Worm (Caenorhabditis elegans): ENCODE data around the gene slrp-1.

The slrp-1 gene

ce11 chrV:13566967-13567366 is 1.3 kb downstream of the slrp-1 start (continued):
- 0 out of 2 replicates have a peak, but pooled peaks have one; percentile 9 for TF ChIP-seq D1046.2 (GFP tag; IDR thresholded peaks at IDR 0.05)
- no peak for TF ChIP-seq ceh-62 (tag; optimal IDR thresholded peaks at IDR 0.05)
- no peak for TF ChIP-seq zag-1 (tag; optimal IDR thresholded peaks at IDR 0.05)
- TF ChIP-seq ceh-28 (tag; optimal IDR thresholded peaks at IDR 0.05): no peak
- TF ChIP-seq mep-1 (tag; optimal IDR thresholded peaks at IDR 0.05): no peak
- peak; percentile 65 for TF ChIP-seq ama-1 (optimal IDR thresholded peaks at IDR 0.05)
- no peak for TF ChIP-seq ztf-11 (tag; optimal IDR thresholded peaks at IDR 0.05)
- no peak for TF ChIP-seq nhr-28 (tag; optimal IDR thresholded peaks at IDR 0.05)
- no peak for TF ChIP-seq nhr-76 (tag; optimal IDR thresholded peaks at IDR 0.05)
- no peak for TF ChIP-seq pha-4 (GFP tag; IDR thresholded peaks at IDR 0.05)
- no peak for TF ChIP-seq pha-4 (tag; optimal IDR thresholded peaks at IDR 0.05)
- TF ChIP-seq daf-12 (tag; optimal IDR thresholded peaks at IDR 0.05): no peak
- TF ChIP-seq spr-1 (tag; optimal IDR thresholded peaks at IDR 0.05): no peak
- no peak for TF ChIP-seq skn-1 (tag; optimal IDR thresholded peaks at IDR 0.05)
- TF ChIP-seq vab-7 (GFP tag; IDR thresholded peaks at IDR 0.05): no peak
- no peak for TF ChIP-seq lin-39 (tag; optimal IDR thresholded peaks at IDR 0.05)
- peak; percentile 69 for TF ChIP-seq lin-38 (GFP tag; IDR thresholded peaks at IDR 0.05)
- no peak for TF ChIP-seq zfp-2 (tag; optimal IDR thresholded peaks at IDR 0.05)
- no peak for TF ChIP-seq unc-130 (GFP tag; optimal IDR thresholded peaks at IDR 0.05)
- no peak for TF ChIP-seq dmd-9 (GFP tag; IDR thresholded peaks at IDR 0.05)
- TF ChIP-seq nhr-48 (tag; optimal IDR thresholded peaks at IDR 0.05): peak; percentile 31
- peak; percentile 32; the same call in 1 of the 2 replicates for TF ChIP-seq mdt-29 (GFP tag; IDR thresholded peaks at IDR 0.05)
- no peak for TF ChIP-seq aly-2 (tag; optimal IDR thresholded peaks at IDR 0.05)
- TF ChIP-seq tra-1 (GFP tag; IDR thresholded peaks at IDR 0.05): peak; percentile 46; the same call in 1 of the 2 replicates
- TF ChIP-seq nhr-42 (GFP tag; IDR thresholded peaks at IDR 0.05): peak; percentile 23; the same call in 1 of the 2 replicates
- TF ChIP-seq fos-1 (tag; optimal IDR thresholded peaks at IDR 0.05): no peak
- TF ChIP-seq hlh-11 (tag; optimal IDR thresholded peaks at IDR 0.05): peak; percentile 30
- TF ChIP-seq madf-9 (GFP tag; conservative IDR thresholded peaks at IDR 0.05): no peak
- TF ChIP-seq Y105C5A.15 (GFP tag; IDR thresholded peaks at IDR 0.05): no peak
- TF ChIP-seq nhr-6 (tag; optimal IDR thresholded peaks at IDR 0.05): no peak
- no peak for TF ChIP-seq mxl-3 (GFP tag; optimal IDR thresholded peaks at IDR 0.05)
- 0 out of 2 replicates have a peak, but pooled peaks have one; percentile 64 for TF ChIP-seq saeg-2 (GFP tag; IDR thresholded peaks at IDR 0.05)
- TF ChIP-seq daf-19 (GFP tag; conservative IDR thresholded peaks at IDR 0.05): no peak
- peak; percentile 36 for TF ChIP-seq dve-1 (tag; optimal IDR thresholded peaks at IDR 0.05; ENCODE audit: insufficient read depth)
- no peak for TF ChIP-seq daf-8 (GFP tag; IDR thresholded peaks at IDR 0.05)
- no peak for TF ChIP-seq lin-29 (GFP tag; IDR thresholded peaks at IDR 0.05)
- no peak for TF ChIP-seq egl-43 (GFP tag; IDR thresholded peaks at IDR 0.05)
- TF ChIP-seq ztf-7 (tag; optimal IDR thresholded peaks at IDR 0.05): no peak
- TF ChIP-seq rbr-2 (tag; optimal IDR thresholded peaks at IDR 0.05): no peak
- TF ChIP-seq ceh-82 (tag; optimal IDR thresholded peaks at IDR 0.05): no peak
- no peak for TF ChIP-seq tag-97 (GFP tag; IDR thresholded peaks at IDR 0.05)
- no peak for TF ChIP-seq lin-13 (GFP tag; optimal IDR thresholded peaks at IDR 0.05)
- no peak for TF ChIP-seq nhr-111 (GFP tag; optimal IDR thresholded peaks at IDR 0.05)
- no peak for TF ChIP-seq nhr-11 (tag; optimal IDR thresholded peaks at IDR 0.05)
- TF ChIP-seq fkh-10 (GFP tag; optimal IDR thresholded peaks at IDR 0.05): no peak
- no peak for TF ChIP-seq dpl-1 (GFP tag; optimal IDR thresholded peaks at IDR 0.05)
- no peak for TF ChIP-seq egl-27 (tag; optimal IDR thresholded peaks at IDR 0.05)
- TF ChIP-seq F44E2.7 (GFP tag; IDR thresholded peaks at IDR 0.05): no peak
- peak; percentile 7 for TF ChIP-seq spr-3 (GFP tag; optimal IDR thresholded peaks at IDR 0.05)
- TF ChIP-seq dmd-8 (GFP tag; IDR thresholded peaks at IDR 0.05): no peak; the same call in 1 of the 2 replicates
- no peak for TF ChIP-seq set-16 (GFP tag; IDR thresholded peaks at IDR 0.05)
- TF ChIP-seq aha-1 (tag): peak; percentile 88
- TF ChIP-seq nhr-237 (tag; optimal IDR thresholded peaks at IDR 0.05): no peak
- no peak for TF ChIP-seq zip-11 (GFP tag; IDR thresholded peaks at IDR 0.05)
- no peak for TF ChIP-seq madf-5 (GFP tag; IDR thresholded peaks at IDR 0.05)
